Fruit fly (Drosophila melanogaster) whole organism, wandering third instar larva: ENCODE results near the gene CG6015.
A peak's percentile ranks its signal among the peaks of the same experiment; 100 is the strongest.

Experiments used
- Abd-B ChIP-seq: fragments of >200 bp; optimal IDR thresholded peaks from 2 replicates; lab custom pipeline; 2017; ENCODE audit warnings: missing biosample characterization, missing genetic modification characterization
- CG32264 ChIP-seq: fragments of 200-800 bp; sonication (Bioruptor generic); optimal IDR thresholded peaks from 2 replicates; lab custom pipeline; 2016; ENCODE audit warnings: missing biosample characterization, missing genetic modification characterization
- CG9705 ChIP-seq: fragments of 200-800 bp; sonication (Bioruptor generic); optimal IDR thresholded peaks from 2 replicates; lab custom pipeline; 2018; ENCODE audit warnings: missing biosample characterization, mild to moderate bottlenecking, missing genetic modification characterization
- CrebA ChIP-seq: fragments of 200-800 bp; sonication (Bioruptor generic); optimal IDR thresholded peaks from 2 replicates; lab custom pipeline; 2016; ENCODE audit warnings: missing biosample characterization, mild to moderate bottlenecking, missing genetic modification characterization, borderline replicate concordance
- Dfd ChIP-seq: fragments of >200 bp; optimal IDR thresholded peaks from 2 replicates; lab custom pipeline; 2017; ENCODE audit warnings: missing biosample characterization, missing genetic modification characterization
- Dif ChIP-seq: fragments of 200-275, 200-300 bp; sonication (Bioruptor generic); optimal IDR thresholded peaks from 2 replicates; lab custom pipeline; 2018; ENCODE audit warnings: missing biosample characterization, missing genetic modification characterization; ENCODE audit not compliant: partially characterized antibody
- GATAd ChIP-seq: sonication (Bioruptor generic); optimal IDR thresholded peaks from 2 replicates; lab custom pipeline; 2016; ENCODE audit warnings: missing biosample characterization, missing genetic modification characterization
- HLH106 ChIP-seq: fragments of 200-800 bp; optimal IDR thresholded peaks from 3 replicates; lab custom pipeline; 2019; ENCODE audit warnings: missing biosample characterization, mild to moderate bottlenecking, missing genetic modification characterization, moderate library complexity
- Hnf4 ChIP-seq: fragments of 200-800 bp; sonication (Bioruptor generic); optimal IDR thresholded peaks from 2 replicates; lab custom pipeline; 2016; ENCODE audit warnings: missing biosample characterization, mild to moderate bottlenecking, missing genetic modification characterization
- Hr78 ChIP-seq: fragments of >200 bp; optimal IDR thresholded peaks from 2 replicates; lab custom pipeline; 2017; ENCODE audit warnings: missing biosample characterization, missing genetic modification characterization
- Hr83 ChIP-seq: fragments of 200-300 bp; sonication (Bioruptor generic); optimal IDR thresholded peaks from 2 replicates; lab custom pipeline; 2016; ENCODE audit warnings: missing biosample characterization, mild to moderate bottlenecking, missing genetic modification characterization, moderate library complexity; ENCODE audit not compliant: poor library complexity, severe bottlenecking
- Jra ChIP-seq: sonication (Bioruptor generic); optimal IDR thresholded peaks from 2 replicates; lab custom pipeline; 2016; ENCODE audit warnings: missing biosample characterization, missing genetic modification characterization
- Mio ChIP-seq: sonication (Bioruptor generic); optimal IDR thresholded peaks from 2 replicates; lab custom pipeline; 2016; ENCODE audit warnings: missing biosample characterization, missing genetic modification characterization
- Myc ChIP-seq: fragments of >200 bp; optimal IDR thresholded peaks from 2 replicates; lab custom pipeline; 2017
- N ChIP-seq: fragments of >200 bp; optimal IDR thresholded peaks from 2 replicates; lab custom pipeline; 2018; ENCODE audit warnings: missing biosample characterization, missing external identifiers, missing genetic modification characterization
- OdsH ChIP-seq: fragments of 200-800 bp; sonication (Bioruptor generic); optimal IDR thresholded peaks from 2 replicates; lab custom pipeline; 2016; ENCODE audit warnings: missing biosample characterization, mild to moderate bottlenecking, missing genetic modification characterization
- Rel ChIP-seq, 2 experiments: fragments of 200-800 bp; sonication (Bioruptor generic) in 1 of 2; optimal IDR thresholded peaks; 2 replicates in 1 of 2; 3 replicates in 1 of 2; lab custom pipeline; 2016 to 2019; ENCODE audit warnings: mild to moderate bottlenecking in 2 of 2, missing biosample characterization in 2 of 2, missing genetic modification characterization in 2 of 2, moderate library complexity in 1 of 2
- Sp1 ChIP-seq: fragments of 200-800 bp; sonication (Bioruptor generic); optimal IDR thresholded peaks from 3 replicates; lab custom pipeline; 2019; ENCODE audit warnings: missing biosample characterization, mild to moderate bottlenecking, missing genetic modification characterization, moderate library complexity
- Vsx2 ChIP-seq: fragments of 200-300, 225-300 bp; sonication (Bioruptor generic); optimal IDR thresholded peaks from 2 replicates; lab custom pipeline; 2018; ENCODE audit warnings: missing biosample characterization, missing genetic modification characterization; ENCODE audit not compliant: partially characterized antibody
- br ChIP-seq: fragments of 200-800 bp; sonication (Bioruptor generic); optimal IDR thresholded peaks from 2 replicates; lab custom pipeline; 2016; ENCODE audit warnings: missing biosample characterization, missing genetic modification characterization
- brk ChIP-seq: fragments of 200-800 bp; sonication (Bioruptor generic); optimal IDR thresholded peaks from 2 replicates; lab custom pipeline; 2016; ENCODE audit warnings: missing biosample characterization, mild to moderate bottlenecking, missing genetic modification characterization
- dl ChIP-seq, 2 experiments: fragments of 175-275, 200-275 bp in 1 of 2; fragments of 200-275 bp in 1 of 2; sonication (Bioruptor generic); optimal IDR thresholded peaks; lab custom pipeline; 2018; ENCODE audit warnings: mild to moderate bottlenecking in 2 of 2, missing biosample characterization in 2 of 2, missing genetic modification characterization in 2 of 2, moderate library complexity in 2 of 2; ENCODE audit not compliant: partially characterized antibody in 2 of 2, insufficient read depth in 1 of 2
- dmrt93B ChIP-seq: fragments of 200-800 bp; sonication (Bioruptor generic); optimal IDR thresholded peaks from 2 replicates; lab custom pipeline; 2018; ENCODE audit warnings: missing biosample characterization, mild to moderate bottlenecking, missing genetic modification characterization
- dsf ChIP-seq: sonication (Bioruptor generic); optimal IDR thresholded peaks from 2 replicates; lab custom pipeline; 2016; ENCODE audit warnings: missing biosample characterization, missing genetic modification characterization, borderline replicate concordance
- ey ChIP-seq: fragments of 200-800 bp; sonication (Bioruptor generic); optimal IDR thresholded peaks from 2 replicates; lab custom pipeline; 2016; ENCODE audit warnings: missing biosample characterization, missing genetic modification characterization
- foxo ChIP-seq, 2 experiments: fragments of 200-800 bp; sonication (Bioruptor generic); optimal IDR thresholded peaks; 2 replicates in 1 of 2; 3 replicates in 1 of 2; lab custom pipeline; 2016 to 2017; ENCODE audit warnings: missing biosample characterization in 2 of 2, missing genetic modification characterization in 2 of 2
- fru ChIP-seq: fragments of 200-800 bp; sonication (Bioruptor generic); optimal IDR thresholded peaks from 3 replicates; lab custom pipeline; 2016; ENCODE audit warnings: missing biosample characterization, mild to moderate bottlenecking, missing genetic modification characterization
- h ChIP-seq: fragments of 200-800 bp; sonication (Bioruptor generic); optimal IDR thresholded peaks from 3 replicates; lab custom pipeline; 2016; ENCODE audit warnings: missing biosample characterization, mild to moderate bottlenecking, missing genetic modification characterization
- jim ChIP-seq: fragments of 175-275, 200-325 bp; sonication (Bioruptor generic); optimal IDR thresholded peaks from 2 replicates; lab custom pipeline; 2016; ENCODE audit warnings: missing biosample characterization, mild to moderate bottlenecking, missing genetic modification characterization
- lola ChIP-seq: fragments of >200 bp; optimal IDR thresholded peaks from 2 replicates; lab custom pipeline; 2017; ENCODE audit warnings: missing biosample characterization, missing genetic modification characterization
- pan ChIP-seq: fragments of >200 bp; optimal IDR thresholded peaks from 2 replicates; lab custom pipeline; 2017
- psq ChIP-seq: fragments of 200-800 bp; sonication (Bioruptor generic); optimal IDR thresholded peaks from 3 replicates; lab custom pipeline; 2017; ENCODE audit warnings: missing biosample characterization, mild to moderate bottlenecking, missing genetic modification characterization, moderate library complexity
- rgr ChIP-seq: fragments of 200-800 bp; sonication (Bioruptor generic); optimal IDR thresholded peaks from 3 replicates; lab custom pipeline; 2016; ENCODE audit warnings: missing biosample characterization, mild to moderate bottlenecking, missing genetic modification characterization
- sage ChIP-seq: fragments of 200-800 bp; sonication (Bioruptor generic); optimal IDR thresholded peaks from 2 replicates; lab custom pipeline; 2016; ENCODE audit warnings: missing biosample characterization, mild to moderate bottlenecking, missing genetic modification characterization
- sv ChIP-seq: fragments of 200-800 bp; sonication (Bioruptor generic); optimal IDR thresholded peaks from 3 replicates; lab custom pipeline; 2016; ENCODE audit warnings: missing biosample characterization, missing genetic modification characterization
- tai ChIP-seq: sonication (Bioruptor generic); optimal IDR thresholded peaks from 2 replicates; lab custom pipeline; 2016; ENCODE audit warnings: missing biosample characterization, missing genetic modification characterization
- usp ChIP-seq: fragments of >200 bp; optimal IDR thresholded peaks from 2 replicates; lab custom pipeline; 2017; ENCODE audit warnings: missing biosample characterization, missing genetic modification characterization
- woc ChIP-seq: sonication (Bioruptor generic); optimal IDR thresholded peaks from 2 replicates; lab custom pipeline; 2016; ENCODE audit warnings: missing biosample characterization, mild to moderate bottlenecking, missing genetic modification characterization

The CG6015 gene

dm6 chr3R:22026922-22027742 lies 7.0 kb downstream of the CG6015 start, which contains the start of the genes Cchl and ND-42 (continued):
- TF ChIP-seq Rel (GFP tag; optimal IDR thresholded peaks at IDR 0.05; lab: Kevin White, UChicago) = no peak
- TF ChIP-seq Rel (tag; optimal IDR thresholded peaks at IDR 0.05; lab: Kevin White, UChicago) = peak; percentile 64
- TF ChIP-seq Myc (lab: Kevin White, UChicago) = peak; percentile 53
- TF ChIP-seq Abd-B (GFP tag; lab: Kevin White, UChicago) = no peak
- peak; percentile 63 for TF ChIP-seq Hr83
- peak; percentile 76 for TF ChIP-seq OdsH
- no peak for TF ChIP-seq Dfd (GFP tag; lab: Kevin White, UChicago)
- TF ChIP-seq woc = peak; percentile 73
- no peak for TF ChIP-seq Mio (GFP tag; lab: Kevin White, UChicago)
- no peak for TF ChIP-seq sage
- no peak for TF ChIP-seq Hnf4

DNA sequence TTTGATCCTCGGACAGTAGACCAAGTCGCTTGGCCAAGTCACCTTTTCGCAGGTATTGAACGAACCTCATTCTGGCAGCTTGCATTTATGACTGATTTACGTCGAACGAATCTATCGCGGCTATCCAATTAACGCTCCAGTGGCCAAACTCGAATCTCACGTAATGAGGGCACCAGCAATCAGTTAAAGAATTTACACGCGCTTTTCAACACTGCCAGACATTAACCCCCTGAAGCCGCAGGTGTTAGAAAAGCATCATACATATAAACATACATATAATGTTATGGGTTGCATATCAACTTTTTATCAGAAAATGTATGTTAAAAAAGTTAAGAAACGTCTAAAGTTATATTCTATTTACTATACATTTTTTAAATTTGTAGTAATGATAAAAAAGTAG lies 8.8 kb downstream of the CG6015 start, which contains the start of gene CG6028:
TSS of gene CG6028 (minus strand) at position 187 of the 400 bp plus-strand sequence.
- TF ChIP-seq lola (no peak), Hr78 (no peak), dsf (GFP tag; lab: Kevin White, UChicago) (no peak), Hnf4 (peak; percentile 75), ey (peak; percentile 27), OdsH (no peak), CG9705 (GFP tag; lab: Kevin White, UChicago) (no peak), Dfd (GFP tag; lab: Kevin White, UChicago) (no peak), CG32264 (GFP tag; lab: Kevin White, UChicago) (no peak), Jra (GFP tag; lab: Kevin White, UChicago) (peak; percentile 44), Hr83 (peak; percentile 77), dmrt93B (GFP tag; lab: Kevin White, UChicago) (no peak), fru (GFP tag; lab: Kevin White, UChicago) (peak; percentile 15), tai (no peak), br (GFP tag; lab: Kevin White, UChicago) (peak; percentile 50), rgr (GFP tag; lab: Kevin White, UChicago) (peak; percentile 59), Abd-B (GFP tag; lab: Kevin White, UChicago) (no peak), Mio (GFP tag; lab: Kevin White, UChicago) (no peak), dl (GFP tag; optimal IDR thresholded peaks at IDR 0.05; lab: Kevin White, UChicago; ENCODE audit: insufficient read depth in 1 of 2, partially characterized antibody in 2 of 2) (no peak), sage (no peak), Myc (lab: Kevin White, UChicago) (no peak), brk (GFP tag; lab: Kevin White, UChicago) (no peak), Sp1 (peak; percentile 40), sv (peak; percentile 20), GATAd (GFP tag; lab: Kevin White, UChicago) (no peak), woc (peak; percentile 57), foxo (GFP tag; optimal IDR thresholded peaks at IDR 0.05; lab: Kevin White, UChicago) (peak in 1 of 2 experiments; percentile 54), psq (GFP tag; lab: Kevin White, UChicago) (peak; percentile 5), N (GFP tag; lab: Kevin White, UChicago) (no peak), Rel (GFP tag; optimal IDR thresholded peaks at IDR 0.05; lab: Kevin White, UChicago) (no peak), Rel (tag; optimal IDR thresholded peaks at IDR 0.05; lab: Kevin White, UChicago) (peak; percentile 68), Vsx2 (GFP tag; lab: Kevin White, UChicago) (no peak), pan (lab: Kevin White, UChicago) (no peak), jim (GFP tag; lab: Kevin White, UChicago) (no peak), CrebA (GFP tag; lab: Kevin White, UChicago) (no peak), Dif (GFP tag; lab: Kevin White, UChicago) (no peak), HLH106 (tag; lab: Kevin White, UChicago) (peak; percentile 30), h (GFP tag; lab: Kevin White, UChicago) (peak; percentile 55), usp (GFP tag; lab: Kevin White, UChicago) (no peak)
